Worm (Caenorhabditis elegans): ENCODE data around the gene F22B7.1.

The F22B7.1 gene

DNA sequence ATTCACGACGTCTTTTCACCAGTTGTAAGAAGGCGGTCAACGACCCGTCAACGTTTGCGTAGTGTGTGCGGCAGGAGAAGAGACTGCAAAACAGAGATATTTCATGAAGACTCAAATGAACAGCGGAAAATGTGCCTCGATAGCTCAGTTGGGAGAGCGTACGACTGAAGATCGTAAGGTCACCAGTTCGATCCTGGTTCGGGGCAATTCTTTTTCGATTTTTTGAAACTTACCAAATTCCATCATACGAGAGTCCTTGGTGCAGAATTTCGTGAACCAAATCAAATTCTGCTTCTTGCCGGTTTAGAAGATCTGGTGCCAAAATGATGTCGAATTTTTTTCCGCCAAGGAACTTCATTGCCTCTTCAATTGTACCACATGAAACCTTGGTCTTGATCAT lies 12.2 kb upstream of the F22B7.1 start (continued):
- 0 out of 2 replicates have a peak, but pooled peaks have one; percentile 58 for TF ChIP-seq Y56A3A.18 (GFP tag; IDR thresholded peaks at IDR 0.05)
- peak; percentile 13; the same call in 1 of the 2 replicates for TF ChIP-seq egrh-3 (GFP tag; IDR thresholded peaks at IDR 0.05)
- TF ChIP-seq ceh-27 (GFP tag; optimal IDR thresholded peaks at IDR 0.05): peak; percentile 42
- no peak for TF ChIP-seq mes-4 (tag; optimal IDR thresholded peaks at IDR 0.05)
- 0 out of 2 replicates have a peak, but pooled peaks have one; percentile 11 for TF ChIP-seq D2030.7 (GFP tag; IDR thresholded peaks at IDR 0.05)
- TF ChIP-seq K11D2.4 (GFP tag; IDR thresholded peaks at IDR 0.05): peak; percentile 52; the same call in 1 of the 2 replicates
- peak; percentile 22 for TF ChIP-seq repo-1 (tag; optimal IDR thresholded peaks at IDR 0.05)
- no peak for TF ChIP-seq cebp-1 (GFP tag; IDR thresholded peaks at IDR 0.05)
- peak; percentile 29 for TF ChIP-seq cebp-1 (tag; optimal IDR thresholded peaks at IDR 0.05)
- TF ChIP-seq ztf-3 (GFP tag; optimal IDR thresholded peaks at IDR 0.05): no peak
- TF ChIP-seq tbp1 (GFP tag; optimal IDR thresholded peaks at IDR 0.05): peak; percentile 89
- TF ChIP-seq Y53G8AR.9 (GFP tag; conservative IDR thresholded peaks at IDR 0.05): 0 out of 2 replicates have a peak, but pooled peaks have one; percentile 20
- TF ChIP-seq nfyb-1 (GFP tag; IDR thresholded peaks at IDR 0.05): peak; percentile 48; the same call in 1 of the 2 replicates
- peak; percentile 40; the same call in 1 of the 2 replicates for TF ChIP-seq madf-6 (GFP tag; IDR thresholded peaks at IDR 0.05)
- 0 out of 2 replicates have a peak, but pooled peaks have one; percentile 52 for TF ChIP-seq nhr-120 (GFP tag; IDR thresholded peaks at IDR 0.05)
- TF ChIP-seq snpc-1.1 (tag; optimal IDR thresholded peaks at IDR 0.05; ENCODE audit: insufficient read depth): peak; percentile 14

DNA sequence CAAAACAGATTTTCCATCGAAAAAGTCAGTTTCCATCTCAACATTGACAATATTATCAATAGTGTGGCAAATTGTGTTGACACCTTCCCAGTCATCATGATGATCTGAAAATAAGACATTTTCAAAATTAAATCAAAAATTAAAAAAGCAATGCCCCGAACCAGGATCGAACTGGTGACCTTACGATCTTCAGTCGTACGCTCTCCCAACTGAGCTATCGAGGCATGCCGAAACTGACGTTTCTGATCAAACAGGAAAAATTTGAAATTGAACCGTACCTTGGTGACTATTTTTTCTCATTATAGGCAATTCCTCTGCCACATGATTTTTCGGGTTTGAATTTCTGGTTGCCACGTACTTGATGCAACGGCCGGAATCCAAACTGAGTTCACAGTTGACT lies 11.7 kb upstream of the F22B7.1 start:
- TF ChIP-seq attf-3 (GFP tag; conservative IDR thresholded peaks at IDR 0.05) (no peak), Y53F4B.3 (GFP tag; IDR thresholded peaks at IDR 0.05) (no peak), let-607 (tag; optimal IDR thresholded peaks at IDR 0.05) (no peak), dpff-1 (tag; optimal IDR thresholded peaks at IDR 0.05) (no peak), egl-18 (GFP tag; IDR thresholded peaks at IDR 0.05) (no peak), B0035.1 (tag; optimal IDR thresholded peaks at IDR 0.05) (no peak), F10E7.11 (tag; optimal IDR thresholded peaks at IDR 0.05) (no peak), madf-6 (GFP tag; IDR thresholded peaks at IDR 0.05) (peak; percentile 52), snpc-3.4 (tag; optimal IDR thresholded peaks at IDR 0.05) (peak; percentile 17), ceh-27 (GFP tag; optimal IDR thresholded peaks at IDR 0.05) (no peak), lin-54 (GFP tag; optimal IDR thresholded peaks at IDR 0.05) (no peak), sea-2 (GFP tag; IDR thresholded peaks at IDR 0.05) (no peak), tbp1 (GFP tag; optimal IDR thresholded peaks at IDR 0.05) (peak; percentile 88), ama-1 (optimal IDR thresholded peaks at IDR 0.05) (no peak), ama-1 (GFP tag; optimal IDR thresholded peaks at IDR 0.05) (no peak), atf-7 (tag; optimal IDR thresholded peaks at IDR 0.05) (no peak), B0336.3 (GFP tag; IDR thresholded peaks at IDR 0.05) (no peak), D2030.7 (GFP tag; IDR thresholded peaks at IDR 0.05) (no peak), ceh-40 (GFP tag; IDR thresholded peaks at IDR 0.05) (peak; percentile 20; the same call in 1 of the 2 replicates), athp-1 (tag; optimal IDR thresholded peaks at IDR 0.05) (no peak), pbrm-1 (GFP tag; IDR thresholded peaks at IDR 0.05) (no peak), nhr-120 (GFP tag; IDR thresholded peaks at IDR 0.05) (no peak), K11D2.4 (GFP tag; IDR thresholded peaks at IDR 0.05) (no peak), ztf-28 (GFP tag; IDR thresholded peaks at IDR 0.05) (no peak), ceh-100 (GFP tag; IDR thresholded peaks at IDR 0.05) (no peak), rcor-1 (GFP tag; IDR thresholded peaks at IDR 0.05) (no peak), hmg-1.2 (GFP tag; IDR thresholded peaks at IDR 0.05) (peak; percentile 34; the same call in 1 of the 2 replicates), pha-4 (tag; optimal IDR thresholded peaks at IDR 0.05) (no peak), him-1 (tag; optimal IDR thresholded peaks at IDR 0.05) (peak; percentile 39), mel-28 (tag; optimal IDR thresholded peaks at IDR 0.05; ENCODE audit: borderline replicate concordance) (no peak), madf-8 (GFP tag; conservative IDR thresholded peaks at IDR 0.05) (no peak), Y53G8AR.9 (GFP tag; conservative IDR thresholded peaks at IDR 0.05) (no peak), Y67H2A.10 (GFP tag; conservative IDR thresholded peaks at IDR 0.05) (no peak), bed-2 (GFP tag; IDR thresholded peaks at IDR 0.05) (no peak), xnd-1 (tag; optimal IDR thresholded peaks at IDR 0.05) (no peak), F57C9.4 (tag; optimal IDR thresholded peaks at IDR 0.05) (no peak), madf-10 (tag; optimal IDR thresholded peaks at IDR 0.05) (no peak), die-1 (tag; optimal IDR thresholded peaks at IDR 0.05) (peak; percentile 25)

Data from whole organism, young adult.